Worm (Caenorhabditis elegans): ENCODE results near the gene R160.5.

DNA sequence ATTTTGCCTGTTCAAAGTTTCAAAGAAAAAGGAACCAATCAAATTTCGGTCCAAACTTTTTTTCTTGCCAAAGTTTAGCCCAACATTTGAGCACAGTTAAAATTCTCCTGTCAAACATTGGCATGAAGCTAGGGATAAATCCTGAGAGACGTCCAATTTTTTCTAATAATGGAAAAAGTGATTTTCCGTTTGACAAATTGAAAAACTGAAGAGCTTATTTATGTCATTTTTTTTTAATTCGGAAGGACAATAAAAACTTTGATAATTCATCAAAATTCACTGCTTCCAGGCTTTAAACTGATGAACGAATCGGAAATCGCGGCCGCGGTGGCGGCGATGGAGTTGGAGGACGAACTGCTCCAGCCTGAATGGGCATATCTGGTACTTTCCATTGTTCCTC, 50.1 kb downstream of the R160.5 start, which contains the start of gene dop-6:
- TF ChIP-seq ama-1 (optimal IDR thresholded peaks at IDR 0.05) (no peak), flt-1 (GFP tag; IDR thresholded peaks at IDR 0.05) (no peak), scrt-1 (GFP tag; IDR thresholded peaks at IDR 0.05) (no peak), hnd-1 (tag; optimal IDR thresholded peaks at IDR 0.05) (no peak), B0310.2 (tag; optimal IDR thresholded peaks at IDR 0.05) (no peak), F13C5.2 (tag; optimal IDR thresholded peaks at IDR 0.05) (no peak), aly-1 (tag; optimal IDR thresholded peaks at IDR 0.05) (no peak), tbx-11 (GFP tag; IDR thresholded peaks at IDR 0.05) (no peak), sea-1 (GFP tag; conservative IDR thresholded peaks at IDR 0.05) (no peak), ets-7 (tag; optimal IDR thresholded peaks at IDR 0.05) (no peak), hmg-4 (GFP tag; optimal IDR thresholded peaks at IDR 0.05) (no peak), tbx-37 (GFP tag; conservative IDR thresholded peaks at IDR 0.05) (no peak)
